Fruit fly (Drosophila melanogaster): Measurements from ENCODE around the gene CG42233.

Gene CG42233

dm6 chr3R:31794457-31794856 lies 10.6 kb downstream of the CG42233 start (continued):
- TF ChIP-seq al (GFP tag; IDR thresholded peaks at IDR 0.05) (no peak), Ssrp (tag; optimal IDR thresholded peaks at IDR 0.05) (no peak), CG8765 (GFP tag; IDR thresholded peaks at IDR 0.05) (no peak), pum (GFP tag; optimal IDR thresholded peaks at IDR 0.05) (no peak), Dad (GFP tag; optimal IDR thresholded peaks at IDR 0.05) (no peak), zfh1 (GFP tag; IDR thresholded peaks at IDR 0.05) (0 out of 3 replicates have a peak, but pooled peaks have one; percentile 10), ac (GFP tag; optimal IDR thresholded peaks at IDR 0.05) (peak; percentile 81), Gug (GFP tag; IDR thresholded peaks at IDR 0.05) (no peak), ssp (GFP tag; IDR thresholded peaks at IDR 0.05) (no peak), CG7928 (GFP tag; optimal IDR thresholded peaks at IDR 0.05) (peak; percentile 81), crol (GFP tag; IDR thresholded peaks at IDR 0.05) (peak; percentile 51), CG4404 (GFP tag; IDR thresholded peaks at IDR 0.05) (no peak), psq (GFP tag; optimal IDR thresholded peaks at IDR 0.05) (no peak), CG34224 (GFP tag; IDR thresholded peaks at IDR 0.05; ENCODE audit: partially characterized antibody) (peak; percentile 23; the same call in 1 of the 3 replicates), Atf6 (GFP tag; IDR thresholded peaks at IDR 0.05) (no peak), Dp (GFP tag; optimal IDR thresholded peaks at IDR 0.05) (peak; percentile 95), tx (GFP tag; optimal IDR thresholded peaks at IDR 0.05) (no peak), CG1529 (GFP tag; optimal IDR thresholded peaks at IDR 0.05) (no peak), sima (GFP tag; optimal IDR thresholded peaks at IDR 0.05) (no peak), BtbVII (GFP tag; optimal IDR thresholded peaks at IDR 0.05) (no peak), insv (GFP tag; optimal IDR thresholded peaks at IDR 0.05) (no peak), CG12219 (GFP tag; optimal IDR thresholded peaks at IDR 0.05) (no peak), dimm (GFP tag; IDR thresholded peaks at IDR 0.05) (no peak), tap (tag; optimal IDR thresholded peaks at IDR 0.05) (no peak), Rfx (GFP tag; IDR thresholded peaks at IDR 0.05) (peak; percentile 40; the same call in 1 of the 2 replicates), CG4282 (GFP tag; optimal IDR thresholded peaks at IDR 0.05) (no peak), pzg (GFP tag; optimal IDR thresholded peaks at IDR 0.05) (peak; percentile 77), Bgb (GFP tag; IDR thresholded peaks at IDR 0.05; ENCODE audit: partially characterized antibody) (peak; percentile 26; the same call in 1 of the 2 replicates), Dll (GFP tag; IDR thresholded peaks at IDR 0.05; ENCODE audit: partially characterized antibody) (no peak; the same call in 3 of the 4 replicates), sqz (GFP tag; optimal IDR thresholded peaks at IDR 0.05) (peak; percentile 96), CG14860 (GFP tag; IDR thresholded peaks at IDR 0.05; ENCODE audit: partially characterized antibody) (no peak), CG8089 (GFP tag; optimal IDR thresholded peaks at IDR 0.05) (no peak), Asciz (GFP tag; optimal IDR thresholded peaks at IDR 0.05) (no peak), CG30020 (tag; optimal IDR thresholded peaks at IDR 0.05) (peak; percentile 54), chinmo (GFP tag; IDR thresholded peaks at IDR 0.05; ENCODE audit: partially characterized antibody) (peak; percentile 86; the same call in 2 of the 4 replicates), vnd (GFP tag; IDR thresholded peaks at IDR 0.05; ENCODE audit: partially characterized antibody) (no peak), chif (GFP tag; optimal IDR thresholded peaks at IDR 0.05) (no peak), Dbx (GFP tag; IDR thresholded peaks at IDR 0.05) (0 out of 3 replicates have a peak, but pooled peaks have one; percentile 17), PHDP (tag; optimal IDR thresholded peaks at IDR 0.05) (no peak), CG1603 (tag; optimal IDR thresholded peaks at IDR 0.05) (peak; percentile 76), CG2202 (tag; optimal IDR thresholded peaks at IDR 0.05) (no peak), Sin3A (optimal IDR thresholded peaks at IDR 0.05) (no peak), CG6854 (GFP tag; optimal IDR thresholded peaks at IDR 0.05) (no peak), h (optimal IDR thresholded peaks at IDR 0.05) (no peak), cwo (GFP tag; optimal IDR thresholded peaks at IDR 0.05) (peak; percentile 87), Xbp1 (GFP tag; optimal IDR thresholded peaks at IDR 0.05) (no peak), CG12769 (tag; optimal IDR thresholded peaks at IDR 0.05) (no peak), Ets97D (GFP tag; optimal IDR thresholded peaks at IDR 0.05) (peak; percentile 59), CG31365 (tag; optimal IDR thresholded peaks at IDR 0.05) (no peak), ewg (GFP tag; optimal IDR thresholded peaks at IDR 0.05) (peak; percentile 24), CG13287 (GFP tag; IDR thresholded peaks at IDR 0.05; ENCODE audit: partially characterized antibody) (peak; percentile 4; the same call in 1 of the 2 replicates)

Data from whole organism, embryonic.